Fruit fly (Drosophila melanogaster) whole organism, wandering third instar larva: Measurements from ENCODE around the gene GstT3.

Source experiments
- CrebA ChIP-seq: fragments of 200-800 bp; sonication (Bioruptor generic); optimal IDR thresholded peaks from 2 replicates; lab custom pipeline; 2016; ENCODE audit warnings: missing biosample characterization, mild to moderate bottlenecking, missing genetic modification characterization, borderline replicate concordance
- Dfd ChIP-seq: fragments of >200 bp; optimal IDR thresholded peaks from 2 replicates; lab custom pipeline; 2017; ENCODE audit warnings: missing biosample characterization, missing genetic modification characterization
- Hnf4 ChIP-seq: fragments of 200-800 bp; sonication (Bioruptor generic); optimal IDR thresholded peaks from 2 replicates; lab custom pipeline; 2016; ENCODE audit warnings: missing biosample characterization, mild to moderate bottlenecking, missing genetic modification characterization
- Myc ChIP-seq: fragments of >200 bp; optimal IDR thresholded peaks from 2 replicates; lab custom pipeline; 2017
- Sp1 ChIP-seq: fragments of 200-800 bp; sonication (Bioruptor generic); optimal IDR thresholded peaks from 3 replicates; lab custom pipeline; 2019; ENCODE audit warnings: missing biosample characterization, mild to moderate bottlenecking, missing genetic modification characterization, moderate library complexity
- brk ChIP-seq: fragments of 200-800 bp; sonication (Bioruptor generic); optimal IDR thresholded peaks from 2 replicates; lab custom pipeline; 2016; ENCODE audit warnings: missing biosample characterization, mild to moderate bottlenecking, missing genetic modification characterization
- h ChIP-seq: fragments of 200-800 bp; sonication (Bioruptor generic); optimal IDR thresholded peaks from 3 replicates; lab custom pipeline; 2016; ENCODE audit warnings: missing biosample characterization, mild to moderate bottlenecking, missing genetic modification characterization
- jim ChIP-seq: fragments of 175-275, 200-325 bp; sonication (Bioruptor generic); optimal IDR thresholded peaks from 2 replicates; lab custom pipeline; 2016; ENCODE audit warnings: missing biosample characterization, mild to moderate bottlenecking, missing genetic modification characterization
- lola ChIP-seq: fragments of >200 bp; optimal IDR thresholded peaks from 2 replicates; lab custom pipeline; 2017; ENCODE audit warnings: missing biosample characterization, missing genetic modification characterization
- pan ChIP-seq: fragments of >200 bp; optimal IDR thresholded peaks from 2 replicates; lab custom pipeline; 2017
- rgr ChIP-seq: fragments of 200-800 bp; sonication (Bioruptor generic); optimal IDR thresholded peaks from 3 replicates; lab custom pipeline; 2016; ENCODE audit warnings: missing biosample characterization, mild to moderate bottlenecking, missing genetic modification characterization

DNA sequence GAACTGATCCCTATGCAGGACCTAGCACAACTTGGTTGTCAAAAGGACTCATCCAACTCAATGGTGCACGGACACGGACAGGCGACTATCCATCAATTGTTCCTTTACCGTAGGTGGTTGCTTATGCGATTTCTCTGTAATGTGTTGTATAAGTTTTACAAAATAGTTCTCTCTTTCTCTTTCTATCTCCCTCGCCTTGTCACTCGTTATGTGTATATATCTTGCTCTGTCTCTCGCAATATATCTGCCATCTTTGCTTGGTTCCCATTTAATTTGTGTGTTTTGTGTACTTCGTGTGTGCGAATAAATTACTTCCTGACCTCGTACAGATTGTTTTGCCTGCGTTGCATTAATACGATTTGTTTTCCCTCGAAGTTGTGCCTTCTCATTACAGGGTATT lies 3.4 kb downstream of the GstT3 start:
- no peak for TF ChIP-seq Sp1 (GFP tag; lab: Kevin White, UChicago)
- TF ChIP-seq Myc (lab: Kevin White, UChicago), result no peak
- no peak for TF ChIP-seq lola
- TF ChIP-seq brk (GFP tag; lab: Kevin White, UChicago), result no peak
- TF ChIP-seq pan (lab: Kevin White, UChicago), result no peak
- TF ChIP-seq jim (GFP tag; lab: Kevin White, UChicago), result no peak
- TF ChIP-seq h (GFP tag; lab: Kevin White, UChicago), result no peak
- no peak for TF ChIP-seq Dfd
- TF ChIP-seq CrebA (GFP tag; lab: Kevin White, UChicago), result no peak
- TF ChIP-seq Hnf4 (GFP tag; lab: Kevin White, UChicago), result no peak
- no peak for TF ChIP-seq rgr
